Worm (Caenorhabditis elegans) whole organism, L2 larva: ENCODE data around the gene F22D3.4.

Experiments used
- R02D3.7 ChIP-seq: fragments of 150-350 bp; optimal IDR thresholded peaks from 2 replicates; lab custom pipeline; 2014; ENCODE audit warnings: missing biosample characterization, missing genetic modification characterization
- blmp-1 ChIP-seq: sonication (generic microtip); optimal IDR thresholded peaks from 2 replicates; lab custom pipeline; 2017; ENCODE audit warnings: missing genetic modification characterization, mild to moderate bottlenecking, missing compliant biosample characterization, antibody characterized with exemption, moderate library complexity; ENCODE audit not compliant: insufficient read depth
- ceh-16 ChIP-seq: fragments of 150-350 bp; optimal IDR thresholded peaks from 2 replicates; lab custom pipeline; 2014; ENCODE audit warnings: missing biosample characterization, missing genetic modification characterization
- peb-1 ChIP-seq: fragments of 150-350 bp; optimal IDR thresholded peaks from 2 replicates; lab custom pipeline; 2014; ENCODE audit warnings: missing biosample characterization, missing genetic modification characterization
- ztf-11 ChIP-seq: sonication (generic microtip); optimal IDR thresholded peaks from 2 replicates; lab custom pipeline; 2017; ENCODE audit warnings: missing biosample characterization, missing genetic modification characterization

DNA sequence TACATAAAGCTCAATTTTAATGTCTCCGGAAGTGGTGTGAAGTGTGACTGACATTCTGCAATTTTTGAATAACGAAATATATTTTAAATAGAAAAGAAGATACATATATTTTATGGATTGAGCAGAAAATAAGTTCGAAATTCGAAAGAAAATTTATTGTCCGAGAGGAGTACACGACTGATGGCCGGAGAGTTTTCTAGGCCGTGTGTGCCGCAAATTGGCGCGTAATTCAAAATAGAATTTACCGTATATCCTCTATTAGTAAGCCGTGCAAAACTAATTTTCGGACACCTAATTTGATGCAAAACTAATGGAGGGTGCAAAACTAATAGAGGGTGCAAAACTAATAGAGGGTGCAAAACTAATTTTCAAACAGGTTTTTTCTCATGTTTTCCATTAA is 14.1 kb downstream of the F22D3.4 start, which contains the start of gene cyn-10:
- TF ChIP-seq R02D3.7 (tag; lab: Kevin White, UChicago) (no peak), peb-1 (tag; lab: Kevin White, UChicago) (no peak), ztf-11 (tag; lab: Kevin White, UChicago) (no peak), ceh-16 (tag; lab: Kevin White, UChicago) (no peak), blmp-1 (tag; lab: Kevin White, UChicago) (peak; percentile 7)
